Worm (Caenorhabditis elegans) whole organism, dauer: ENCODE measurements around the gene ador-1.

Experiments used
- unc-62 ChIP-seq: sonication (generic microtip); optimal IDR thresholded peaks from 2 replicates; lab custom pipeline; 2017; ENCODE audit warnings: missing biosample characterization, missing genetic modification reagents, missing genetic modification characterization

The ador-1 gene

DNA sequence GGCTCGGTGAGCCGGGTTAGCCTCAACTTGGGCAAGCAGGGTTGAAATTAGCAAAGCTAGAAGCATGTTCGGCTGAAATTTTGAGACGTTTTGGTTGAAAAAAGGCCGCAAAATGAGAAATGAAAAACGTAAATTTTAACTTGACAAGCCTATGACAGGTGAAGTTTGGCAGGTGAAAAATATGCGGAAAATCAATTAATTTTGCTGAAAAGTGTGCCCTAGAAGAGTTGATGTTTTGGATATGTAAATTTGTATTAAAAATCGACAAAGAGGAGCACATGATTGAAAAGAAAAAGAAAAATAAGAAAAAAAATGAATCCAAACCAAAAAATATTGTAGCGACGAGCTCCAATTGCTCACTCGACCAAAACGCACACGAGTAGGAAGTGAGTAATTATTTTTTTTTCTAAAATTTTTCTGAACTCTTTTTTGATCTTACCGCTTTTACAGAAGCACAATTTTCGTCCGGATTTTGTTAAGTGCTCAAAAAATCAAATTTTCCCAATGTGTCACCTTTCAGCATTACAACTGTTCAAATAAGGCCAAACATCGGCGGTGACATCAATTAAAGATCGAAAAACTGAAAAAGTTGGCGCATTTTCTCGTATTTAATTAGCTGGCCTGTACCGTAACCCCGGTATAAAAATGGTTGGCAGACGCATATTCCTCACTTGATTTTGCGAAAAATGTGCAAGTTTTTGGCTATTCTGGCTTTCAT, 31.4 kb downstream of the ador-1 start, which contains the start of the genes F15A4.5 and phat-8:
F15A4.5 (minus strand) TSS at position 101 of the 718 bp plus-strand sequence.
phat-8 (plus strand) TSS at position 668 of the 718 bp plus-strand sequence.
- no peak for TF ChIP-seq unc-62

DNA sequence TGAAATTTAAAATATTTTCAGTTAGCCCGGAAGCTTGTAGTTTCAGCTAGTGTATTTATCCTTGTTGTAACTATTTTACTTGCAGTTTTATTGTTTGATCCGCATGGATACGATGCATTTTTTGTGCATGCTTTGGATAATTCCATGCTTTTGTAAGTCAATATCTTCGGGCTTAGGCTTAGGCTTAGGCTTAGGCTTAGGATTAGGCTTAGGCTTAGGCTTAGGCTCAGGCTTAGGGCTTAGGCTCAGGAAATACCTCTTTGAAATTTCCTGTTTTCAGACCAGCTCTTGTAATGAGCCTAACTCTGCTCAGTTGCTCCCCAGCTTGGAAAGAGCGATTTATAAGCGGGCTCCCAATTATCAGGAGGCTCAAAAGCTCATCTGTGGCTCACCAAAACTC, 35.6 kb downstream of the ador-1 start, which contains the start of gene srg-16:
srg-16 (plus strand) TSS at position 87 of the 400 bp plus-strand sequence.
- no peak for TF ChIP-seq unc-62

DNA sequence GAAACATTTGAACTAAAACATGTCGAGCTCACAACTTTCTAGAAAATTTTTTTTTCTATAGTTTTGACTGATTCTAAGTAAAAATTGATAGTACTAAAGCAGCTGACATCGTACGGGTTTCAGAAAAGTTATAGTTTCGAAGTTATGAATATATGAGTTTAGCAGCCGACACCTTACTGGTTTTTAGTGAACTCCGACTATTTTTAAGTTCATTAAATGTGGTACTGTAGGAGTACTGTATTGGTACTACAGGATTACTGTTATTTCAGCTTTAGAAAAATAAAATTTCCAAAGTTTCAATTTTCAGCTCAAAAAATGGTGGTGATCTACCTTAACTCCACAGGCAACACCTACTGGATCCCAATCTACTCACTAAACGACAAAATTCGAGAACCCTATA, 37.1 kb downstream of the ador-1 start, which contains the start of gene sre-37:
sre-37 (plus strand) TSS at position 301 of the 400 bp plus-strand sequence.
- TF ChIP-seq unc-62 = no peak

DNA sequence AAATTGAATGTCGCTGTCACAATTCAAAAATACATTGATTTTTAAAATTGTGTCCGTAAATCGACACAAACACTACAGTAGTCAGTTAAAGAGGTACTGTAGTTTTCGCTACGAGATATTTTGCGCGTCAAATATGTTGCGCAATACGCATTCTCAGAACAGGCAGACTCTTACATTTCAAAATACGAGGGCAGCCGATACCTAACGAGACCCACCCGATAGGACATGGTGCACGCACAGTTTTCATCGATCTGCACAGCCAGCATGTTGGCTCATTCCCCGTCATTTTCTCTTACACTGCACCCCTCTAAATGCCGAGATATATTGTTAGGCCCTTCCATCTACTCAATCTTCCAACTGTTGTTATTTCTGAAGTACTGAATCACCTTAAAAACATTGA, 40.4 kb downstream of the ador-1 start, which contains the start of gene F15A4.2:
F15A4.2 (plus strand) TSS at position 301 of the 400 bp plus-strand sequence.
- no peak for TF ChIP-seq unc-62

DNA sequence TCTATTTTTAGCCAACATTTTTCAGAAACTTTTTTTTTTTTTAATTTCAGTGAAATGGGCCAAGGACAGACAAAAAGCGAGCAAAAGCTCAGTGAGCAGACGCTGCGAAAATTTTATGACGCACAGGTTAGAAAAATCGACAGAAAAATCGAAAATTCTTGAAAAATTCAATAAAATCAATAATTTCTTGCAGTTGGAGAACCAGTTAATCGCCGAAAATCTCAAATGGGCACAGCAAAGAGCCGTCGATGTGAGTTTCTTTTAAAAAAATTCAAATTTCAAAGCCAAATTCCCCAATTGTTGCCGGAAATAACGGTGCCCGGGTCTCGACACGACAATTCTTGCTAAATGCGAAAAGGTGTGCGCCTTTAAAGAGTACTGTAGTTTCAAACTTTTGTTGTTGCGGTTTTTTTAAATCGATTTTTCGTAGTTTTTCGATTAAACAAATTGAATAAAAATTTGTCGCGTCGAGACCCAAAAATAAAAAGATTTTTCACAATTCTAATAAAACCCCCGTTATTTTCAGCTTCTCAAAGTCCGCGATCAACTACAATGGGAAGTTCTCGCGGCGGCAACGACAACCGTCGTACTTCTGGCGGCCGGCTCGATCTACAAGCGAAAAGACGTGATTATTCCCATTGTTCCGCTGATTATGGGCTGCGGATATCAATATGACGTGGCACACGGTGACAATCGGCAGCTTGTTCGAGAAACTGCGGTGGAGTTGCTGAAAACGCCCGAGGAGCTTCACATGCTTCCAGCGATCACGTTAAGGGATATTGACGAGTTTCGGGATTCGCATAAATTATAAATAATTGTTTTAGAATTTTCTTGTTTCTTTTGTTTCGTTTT, 41.9 kb downstream of the ador-1 start, which contains the start of gene tag-280:
tag-280 (plus strand) TSS at position 51 of the 852 bp plus-strand sequence.
- TF ChIP-seq unc-62 = no peak

DNA sequence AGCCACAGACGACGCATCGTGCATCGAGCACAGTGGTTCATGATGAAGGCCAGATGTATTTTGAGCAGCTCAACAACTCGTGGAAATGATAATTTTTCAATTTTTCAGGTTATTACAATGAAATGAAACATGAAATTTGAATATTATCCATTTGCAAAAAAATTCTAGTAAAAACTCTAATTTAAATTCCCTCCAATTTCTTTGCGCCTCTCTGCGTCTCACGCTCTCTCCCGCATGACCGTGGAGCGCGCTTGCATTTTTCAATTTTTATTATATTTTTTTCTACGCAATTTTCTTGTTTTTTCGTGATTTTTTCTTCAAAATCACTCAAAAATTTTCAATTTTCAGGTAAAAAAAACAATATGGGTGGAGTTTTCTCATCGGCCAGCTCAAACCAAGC, 43.3 kb downstream of the ador-1 start, which contains the start of gene tag-281:
tag-281 (plus strand) TSS at position 340 of the 400 bp plus-strand sequence.
- no peak for TF ChIP-seq unc-62

DNA sequence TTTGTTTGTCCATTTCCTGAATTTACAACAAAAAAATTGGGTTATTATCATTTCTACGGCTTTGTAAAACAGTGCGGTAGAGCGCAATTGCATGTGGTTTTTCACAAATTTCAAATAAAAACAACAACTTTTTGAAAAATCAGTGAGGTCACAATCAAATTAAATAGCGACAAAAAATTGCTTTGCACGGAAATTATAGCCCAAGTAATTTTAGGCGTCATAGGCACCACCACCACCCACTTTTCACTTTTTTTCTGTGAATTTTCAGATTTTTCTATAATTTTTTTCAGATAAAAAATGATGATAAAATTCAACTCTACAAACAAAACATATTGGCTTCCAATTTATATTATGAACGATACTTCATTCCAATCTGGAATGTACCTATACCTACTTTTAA, 45.4 kb downstream of the ador-1 start, which contains the start of gene sre-38:
sre-38 (plus strand) TSS at position 301 of the 400 bp plus-strand sequence.
- TF ChIP-seq unc-62 = no peak

DNA sequence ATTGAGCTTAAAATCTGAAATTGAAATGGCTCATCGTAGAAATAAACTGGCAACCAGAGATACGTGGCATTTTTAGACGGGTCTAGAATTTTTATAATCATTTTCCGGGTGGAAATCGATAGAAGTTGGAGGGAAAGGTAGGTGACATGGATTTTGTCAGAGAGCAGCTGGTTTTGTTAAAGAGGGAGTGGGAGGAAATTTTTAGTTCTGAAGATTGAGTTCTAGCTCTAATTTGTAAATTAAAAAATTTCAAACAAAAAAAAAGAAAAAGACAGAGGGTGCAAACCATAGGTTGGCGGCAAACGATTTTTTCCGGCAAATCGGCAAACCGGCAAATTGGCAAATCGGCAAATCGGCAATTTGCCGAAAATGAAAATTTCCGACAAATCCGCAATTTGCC, 46.1 kb downstream of the ador-1 start, which contains the start of gene sre-32:
sre-32 (minus strand) TSS at position 101 of the 400 bp plus-strand sequence.
- no peak for TF ChIP-seq unc-62

DNA sequence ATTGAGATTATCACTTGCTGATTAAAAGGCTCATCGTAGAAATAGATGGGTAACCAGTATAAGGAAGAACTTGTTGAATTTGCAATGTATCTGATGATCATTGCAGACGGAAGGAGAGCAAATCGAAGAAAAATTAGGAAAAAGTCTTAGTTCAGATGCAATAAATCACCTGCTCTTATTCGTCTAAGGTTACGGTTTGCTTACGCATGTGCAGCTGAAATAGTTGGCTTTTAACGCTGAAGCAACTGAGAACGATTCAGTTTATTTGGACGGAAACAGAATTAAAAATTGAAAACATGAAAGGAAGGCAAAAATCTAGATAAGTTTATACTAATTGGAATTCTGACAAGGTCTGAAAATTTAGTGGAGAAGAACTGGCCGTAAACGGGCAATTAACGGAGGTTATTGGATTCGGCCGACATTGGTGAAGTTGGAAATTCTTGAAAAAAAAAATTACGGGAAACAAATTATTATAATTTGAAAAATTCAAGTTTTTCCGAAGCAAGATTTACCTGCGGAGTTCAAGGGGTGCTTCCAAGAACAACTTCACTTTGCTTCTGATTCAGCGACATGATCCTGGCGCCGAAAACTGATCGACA, 49.8 kb downstream of the ador-1 start, which contains the start of the genes sre-35 and sre-33:
sre-35 (minus strand) TSS at position 101 of the 599 bp plus-strand sequence.
sre-33 (plus strand) TSS at position 549 of the 599 bp plus-strand sequence.
- no peak for TF ChIP-seq unc-62

DNA sequence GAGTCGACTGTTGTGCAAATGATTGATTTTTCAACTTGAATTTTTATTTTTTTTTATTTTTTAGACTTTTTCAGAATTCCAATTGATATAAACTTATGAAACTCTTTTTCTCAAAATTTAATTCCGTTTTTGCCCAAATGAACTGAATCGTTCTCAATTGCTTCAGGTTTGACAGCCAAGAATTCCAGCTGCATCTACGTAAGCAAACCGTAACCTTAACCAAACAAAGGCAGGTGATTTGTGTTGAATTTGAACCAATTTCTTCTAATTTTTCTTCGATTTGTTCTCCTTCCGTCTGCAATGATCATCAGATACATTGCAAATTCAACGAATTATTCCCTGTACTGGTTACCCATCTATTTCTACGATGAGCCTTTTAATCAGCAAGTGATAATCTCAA, 52.8 kb downstream of the ador-1 start, which contains the start of gene sre-34:
sre-34 (plus strand) TSS at position 301 of the 400 bp plus-strand sequence.
- TF ChIP-seq unc-62 = no peak

DNA sequence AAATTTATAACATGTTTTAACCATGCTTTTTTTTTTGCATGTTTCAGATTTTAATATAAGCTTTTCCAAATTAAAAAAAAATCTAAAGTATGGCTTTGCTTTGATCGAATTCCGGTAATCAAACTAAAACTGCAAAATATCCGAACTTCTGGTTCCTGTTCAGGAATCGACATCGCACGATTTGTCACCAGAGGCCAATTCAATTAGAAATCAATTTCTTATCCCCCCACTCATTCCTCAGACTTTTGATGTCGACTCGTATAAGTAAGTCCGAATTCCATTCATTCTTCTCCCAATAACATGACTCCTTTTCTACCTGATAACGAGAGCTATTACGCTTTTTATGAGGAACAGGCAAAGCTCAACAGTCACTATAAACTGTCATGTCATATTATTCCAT, 54.4 kb downstream of the ador-1 start, which contains the start of gene srh-27:
srh-27 (plus strand) TSS at position 301 of the 400 bp plus-strand sequence.
- TF ChIP-seq unc-62 = no peak
